Worm (Caenorhabditis elegans) whole organism, L4 larva: ENCODE results near the gene Y38E10A.35.

Experiments
- Y105C5A.15 ChIP-seq: fragments of 200-800 bp; sonication (Bioruptor generic); IDR thresholded peaks from 2 replicates; pipeline ENCODE4 v1.3.6; 2022; ENCODE audit warnings: missing genetic modification characterization, missing compliant biosample characterization
- fos-1 ChIP-seq: fragments of 150-350 bp; optimal IDR thresholded peaks from 2 replicates; lab custom pipeline; 2014; ENCODE audit warnings: missing biosample characterization, missing genetic modification characterization
- hlh-30 ChIP-seq: sonication (generic microtip); optimal IDR thresholded peaks from 2 replicates; lab custom pipeline; 2017; ENCODE audit warnings: antibody characterized with exemption, mild to moderate bottlenecking, missing genetic modification characterization, missing compliant biosample characterization; ENCODE audit not compliant: insufficient read depth
- lin-13 ChIP-seq: fragments of 150-350 bp; optimal IDR thresholded peaks from 2 replicates; lab custom pipeline; 2014; ENCODE audit warnings: missing biosample characterization, missing genetic modification reagents, missing genetic modification characterization
- lin-39 ChIP-seq: fragments of 150-350 bp; optimal IDR thresholded peaks from 2 replicates; lab custom pipeline; 2014; ENCODE audit warnings: missing biosample characterization, missing genetic modification reagents, missing genetic modification characterization
- mdl-1 ChIP-seq, 2 experiments: fragments of 150-350 bp in 1 of 2; sonication (generic microtip) in 1 of 2; optimal IDR thresholded peaks; 2 replicates each; lab custom pipeline; 2014 to 2017; ENCODE audit warnings: missing biosample characterization in 2 of 2, missing genetic modification characterization in 2 of 2
- nhr-237 ChIP-seq: sonication (generic microtip); optimal IDR thresholded peaks from 2 replicates; lab custom pipeline; 2017; ENCODE audit warnings: missing biosample characterization, missing genetic modification characterization
- skn-1 ChIP-seq: fragments of 150-350 bp; optimal IDR thresholded peaks from 2 replicates; lab custom pipeline; 2014; ENCODE audit warnings: missing biosample characterization, missing genetic modification characterization
- unc-62 ChIP-seq, 3 experiments: fragments of 150-350 bp in 1 of 3; sonication (generic microtip); optimal IDR thresholded peaks in 2 of 3; peaks in 1 of 3; 1 replicate in 1 of 3; 2 replicates in 2 of 3; lab custom pipeline; 2014 to 2017; ENCODE audit warnings: missing biosample characterization in 3 of 3, missing genetic modification characterization in 3 of 3, missing genetic modification reagents in 3 of 3, missing genotype in 1 of 3
- zip-2 ChIP-seq: fragments of 150-350 bp; optimal IDR thresholded peaks from 2 replicates; lab custom pipeline; 2014; ENCODE audit warnings: missing biosample characterization, missing genetic modification characterization

DNA sequence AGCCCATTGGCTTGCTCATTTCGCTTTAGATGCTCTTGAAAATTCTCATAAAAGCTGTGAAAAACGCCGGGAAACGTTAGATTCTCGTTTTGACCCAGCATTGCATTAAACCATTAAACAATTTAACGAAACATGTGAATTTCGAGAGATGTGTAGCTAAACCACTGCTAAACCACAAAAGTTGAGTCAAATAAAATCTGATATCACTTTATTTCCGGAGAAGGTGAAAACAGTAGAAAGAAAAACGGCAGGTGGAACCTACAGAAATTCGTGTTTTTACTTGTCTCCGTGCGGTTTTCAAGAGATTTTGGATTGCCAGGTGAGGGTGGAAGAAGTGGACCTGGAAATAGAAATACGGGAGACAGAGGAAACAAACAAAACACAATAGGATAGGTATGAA, 28.1 kb downstream of the Y38E10A.35 start, which contains the start of gene F49C5.9:
- TF ChIP-seq lin-39 (tag; lab: Kevin White, UChicago): no peak
- no peak for TF ChIP-seq Y105C5A.15 (GFP tag; lab: Robert Waterston, UW)
- no peak for TF ChIP-seq zip-2 (tag; lab: Kevin White, UChicago)
- TF ChIP-seq hlh-30 (tag; lab: Kevin White, UChicago): no peak
- TF ChIP-seq unc-62 (GFP tag; optimal IDR thresholded peaks at IDR 0.05 in 1 of 2; lab: Kevin White, UChicago): no peak
- no peak for TF ChIP-seq unc-62 (tag; optimal IDR thresholded peaks at IDR 0.05; lab: Kevin White, UChicago)
- TF ChIP-seq nhr-237 (tag; lab: Kevin White, UChicago): no peak
- TF ChIP-seq mdl-1 (tag; optimal IDR thresholded peaks at IDR 0.05; lab: Kevin White, UChicago): no peak
- no peak for TF ChIP-seq fos-1
- no peak for TF ChIP-seq skn-1 (tag; lab: Kevin White, UChicago)
- no peak for TF ChIP-seq lin-13
